Worm (Caenorhabditis elegans) whole organism, early embryonic: ENCODE measurements around the gene cyp-34A2.

Experiments used
- aly-1 ChIP-seq: sonication (generic microtip); optimal IDR thresholded peaks from 2 replicates; lab custom pipeline; 2016; ENCODE audit warnings: missing genetic modification characterization, missing compliant biosample characterization
- ama-1 ChIP-seq: fragments of 150-350 bp; optimal IDR thresholded peaks from 2 replicates; lab custom pipeline; 2014
- ceh-36 ChIP-seq: sonication (generic microtip); optimal IDR thresholded peaks from 2 replicates; lab custom pipeline; 2016; ENCODE audit warnings: missing genetic modification characterization, inconsistent platforms, missing compliant biosample characterization
- hmbx-1 ChIP-seq: sonication (generic microtip); optimal IDR thresholded peaks from 2 replicates; lab custom pipeline; 2016; ENCODE audit warnings: mild to moderate bottlenecking, missing genetic modification characterization, missing compliant biosample characterization
- hnd-1 ChIP-seq: sonication (generic microtip); optimal IDR thresholded peaks from 2 replicates; lab custom pipeline; 2016; ENCODE audit warnings: missing genetic modification characterization, missing compliant biosample characterization
- sea-1 ChIP-seq: fragments of 200-800 bp; sonication (Bioruptor generic); conservative IDR thresholded peaks from 2 replicates; pipeline ENCODE4 v1.3.6; 2022; ENCODE audit warnings: missing genetic modification characterization, missing compliant biosample characterization
- tbx-11 ChIP-seq: fragments of 200-800 bp; sonication (Bioruptor generic); IDR thresholded peaks from 2 replicates; pipeline ENCODE4 v1.3.6; 2022; ENCODE audit warnings: missing genetic modification characterization, missing compliant biosample characterization
- tra-4 ChIP-seq: sonication (generic microtip); optimal IDR thresholded peaks from 2 replicates; lab custom pipeline; 2017; ENCODE audit warnings: missing genetic modification characterization, missing compliant biosample characterization

DNA sequence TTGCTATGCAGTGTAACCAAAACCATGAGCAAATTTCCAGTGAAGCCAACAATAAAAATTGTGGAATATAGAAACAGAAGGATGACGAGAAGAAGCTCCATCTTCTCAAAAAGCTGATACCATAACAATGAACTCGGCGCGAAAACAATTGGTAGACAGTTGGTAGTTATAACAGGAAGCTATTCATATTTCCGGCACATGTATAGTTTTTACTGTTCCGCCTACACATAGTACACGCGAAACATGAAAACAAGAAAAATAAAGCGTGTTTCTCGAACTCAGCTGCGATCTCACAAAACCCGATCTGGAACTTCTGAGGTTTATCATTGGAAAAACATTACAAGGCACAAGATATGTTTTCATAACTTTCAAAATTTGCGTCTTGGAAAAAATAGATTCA, 31.8 kb downstream of the cyp-34A2 start, which contains the start of gene srsx-37:
- TF ChIP-seq tra-4 (no peak), ceh-36 (tag; lab: Kevin White, UChicago) (no peak), aly-1 (tag; lab: Kevin White, UChicago) (no peak), hmbx-1 (tag; lab: Kevin White, UChicago) (no peak), sea-1 (GFP tag; lab: Robert Waterston, UW) (no peak), ama-1 (lab: Kevin White, UChicago) (no peak), hnd-1 (tag; lab: Kevin White, UChicago) (no peak), tbx-11 (GFP tag; lab: Robert Waterston, UW) (no peak)
